Fruit fly (Drosophila melanogaster) whole organism, embryonic: ENCODE measurements around the gene Neurochondrin.

Source experiments
- B-H2 ChIP-seq: fragments of 200-800 bp; sonication (Bioruptor generic); optimal IDR thresholded peaks from 2 replicates; lab custom pipeline; 2018; ENCODE audit warnings: missing biosample characterization, mild to moderate bottlenecking, missing genetic modification characterization
- CG11695 ChIP-seq: fragments of 200-800 bp; sonication (Bioruptor generic); IDR thresholded peaks from 3 replicates; pipeline ENCODE4 v1.3.6; 2022; ENCODE audit warnings: missing biosample characterization, missing genetic modification characterization
- CG1603 ChIP-seq: fragments of 200-800 bp; sonication (Bioruptor generic); optimal IDR thresholded peaks from 2 replicates; lab custom pipeline; 2019; ENCODE audit warnings: missing biosample characterization, mild to moderate bottlenecking, missing genetic modification characterization, moderate library complexity
- CG2889 ChIP-seq: fragments of 200-800 bp; sonication (Bioruptor generic); IDR thresholded peaks from 3 replicates; pipeline ENCODE4 v1.3.6; 2022; ENCODE audit warnings: missing biosample characterization, missing genetic modification characterization
- Fer1 ChIP-seq: fragments of 200-800 bp; sonication (Bioruptor generic); optimal IDR thresholded peaks from 2 replicates; lab custom pipeline; 2017; ENCODE audit warnings: missing biosample characterization, mild to moderate bottlenecking, missing genetic modification characterization
- repo ChIP-seq: fragments of 200-800 bp; sonication (Bioruptor generic); optimal IDR thresholded peaks from 2 replicates; lab custom pipeline; 2016; ENCODE audit warnings: missing biosample characterization, missing genetic modification characterization

dm6 chr3R:6504408-6504807 is 36.2 kb downstream of the Neurochondrin start:
- TF ChIP-seq Fer1: no peak
- no peak for TF ChIP-seq repo (GFP tag; lab: Kevin White, UChicago)
- TF ChIP-seq CG2889 (GFP tag; lab: Robert Waterston, UW): no peak
- TF ChIP-seq CG11695: no peak
- peak; percentile 74 for TF ChIP-seq CG1603 (tag; lab: Kevin White, UChicago)
- TF ChIP-seq B-H2 (GFP tag; lab: Kevin White, UChicago): no peak
